Fruit fly (Drosophila melanogaster) S2 (cell line): ENCODE results near the gene CG15203.

Experiments
- CG8478 ChIP-seq: fragments of >200 bp; optimal IDR thresholded peaks from 2 replicates; lab custom pipeline; 2018
- CTCF ChIP-seq, 2 experiments: fragments of >200 bp; optimal IDR thresholded peaks; 2 replicates each; lab custom pipeline; 2018

DNA sequence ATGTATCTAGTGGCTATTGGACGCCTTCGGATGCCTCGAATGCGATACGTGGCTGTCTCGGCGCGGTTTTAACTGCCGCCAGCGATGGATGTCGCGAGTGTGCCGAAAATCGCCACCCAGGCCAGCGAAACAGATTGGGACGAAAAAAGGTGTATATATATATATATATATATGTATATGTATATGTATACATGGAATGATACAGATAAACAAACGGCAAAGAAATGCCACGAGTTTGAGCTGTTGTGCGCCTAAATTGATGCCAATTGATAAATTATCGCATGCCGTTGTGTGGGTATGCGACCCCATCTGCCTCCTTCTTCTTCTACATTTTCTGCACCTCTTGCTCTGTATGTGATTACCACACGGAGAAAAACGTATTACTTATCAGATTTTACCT, 6.8 kb upstream of the CG15203 start, which contains the start of gene CG1545:
- TF ChIP-seq CTCF (optimal IDR thresholded peaks at IDR 0.05; lab: Kevin White, UChicago) (no peak), CG8478 (no peak)
